Worm (Caenorhabditis elegans): ENCODE data around the gene K11G12.6.

DNA sequence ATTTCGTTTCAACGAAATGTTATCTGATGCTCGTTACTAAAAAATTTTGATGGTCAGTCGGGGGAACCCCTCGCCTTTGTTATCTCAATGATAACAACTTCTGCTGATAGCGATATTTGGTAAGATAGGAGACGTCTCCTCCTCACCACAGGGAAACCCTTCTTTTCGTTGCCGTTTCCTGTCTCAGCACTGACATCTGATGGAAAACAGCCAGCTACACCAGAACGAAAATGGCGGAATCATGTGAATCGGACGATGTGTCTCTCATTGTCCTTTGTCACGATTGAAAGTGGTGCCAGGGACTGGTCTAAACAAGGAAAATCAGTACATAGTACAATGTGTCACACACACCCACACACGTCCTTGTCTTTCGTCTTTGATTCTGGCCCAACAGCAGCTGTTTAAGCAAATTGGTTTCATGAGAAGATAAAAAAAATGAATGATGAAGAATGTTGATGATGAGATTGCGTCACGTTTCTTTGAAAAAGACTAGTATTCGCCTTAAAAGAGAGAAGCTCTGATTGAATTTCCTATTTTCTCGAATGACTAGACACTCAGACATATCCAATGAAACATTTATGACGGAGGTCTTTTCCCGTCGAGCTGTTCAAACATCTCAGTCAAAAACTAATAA lies 7.0 kb upstream of the K11G12.6 start:
- TF ChIP-seq dao-5 (tag; optimal IDR thresholded peaks at IDR 0.05) (no peak), him-1 (tag; optimal IDR thresholded peaks at IDR 0.05) (no peak), W03F9.2 (tag; optimal IDR thresholded peaks at IDR 0.05) (peak; percentile 37)
